Worm (Caenorhabditis elegans): Measurements from ENCODE around the gene his-74.

his-74 gene

ce11 chrV:12660280-12660818, at the start of gene his-74:
Gene his-74, minus strand, starts transcription at chrV:12660330.
- TF ChIP-seq fkh-2 (tag; optimal IDR thresholded peaks at IDR 0.05) (no peak), aly-2 (tag; optimal IDR thresholded peaks at IDR 0.05) (no peak), hmg-11 (tag; optimal IDR thresholded peaks at IDR 0.05) (no peak), daf-12 (tag; optimal IDR thresholded peaks at IDR 0.05) (no peak), nhr-77 (tag; optimal IDR thresholded peaks at IDR 0.05) (no peak), egl-27 (tag; optimal IDR thresholded peaks at IDR 0.05) (no peak), nhr-76 (tag; optimal IDR thresholded peaks at IDR 0.05) (no peak), nhr-237 (tag; optimal IDR thresholded peaks at IDR 0.05) (no peak), elt-3 (tag; optimal IDR thresholded peaks at IDR 0.05) (no peak), ceh-16 (tag; optimal IDR thresholded peaks at IDR 0.05) (no peak), ceh-82 (tag; optimal IDR thresholded peaks at IDR 0.05) (no peak)

DNA sequence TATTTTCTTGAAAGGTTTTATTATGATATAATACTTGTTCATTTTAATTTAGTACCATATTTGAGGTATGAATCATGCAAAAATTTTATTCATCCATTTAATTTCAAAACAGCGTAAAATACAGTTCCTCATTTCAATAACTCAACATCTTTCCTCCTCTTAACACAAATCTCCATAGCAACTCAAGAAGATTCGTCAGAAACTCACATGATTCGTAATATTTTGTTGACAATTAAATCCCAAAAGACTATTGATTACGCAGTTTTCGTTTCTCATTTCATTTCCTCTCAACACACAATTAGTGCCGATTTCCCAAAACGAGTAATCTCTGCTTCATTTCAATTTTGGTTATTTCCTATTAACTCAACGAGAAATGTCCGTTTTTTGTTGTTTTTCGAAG, 48.2 kb upstream of the his-74 start, which contains the start of gene R11D1.2:
TSS of gene R11D1.2 (plus strand) at position 301 of the 400 bp plus-strand sequence.
- no peak for TF ChIP-seq aly-2 (tag; optimal IDR thresholded peaks at IDR 0.05)
- no peak for TF ChIP-seq nhr-25 (tag; optimal IDR thresholded peaks at IDR 0.05)
- no peak for TF ChIP-seq nhr-11 (tag; optimal IDR thresholded peaks at IDR 0.05)
- TF ChIP-seq jun-1 (tag; optimal IDR thresholded peaks at IDR 0.05) = no peak

- TF ChIP-seq nhr-23 (tag; optimal IDR thresholded peaks at IDR 0.05) (no peak), nhr-67 (tag; optimal IDR thresholded peaks at IDR 0.05) (no peak), skn-1 (tag; optimal IDR thresholded peaks at IDR 0.05) (no peak)
These were observed 46.4 kb upstream of the his-74 start for ce11 chrV:12706511-12706910.

DNA sequence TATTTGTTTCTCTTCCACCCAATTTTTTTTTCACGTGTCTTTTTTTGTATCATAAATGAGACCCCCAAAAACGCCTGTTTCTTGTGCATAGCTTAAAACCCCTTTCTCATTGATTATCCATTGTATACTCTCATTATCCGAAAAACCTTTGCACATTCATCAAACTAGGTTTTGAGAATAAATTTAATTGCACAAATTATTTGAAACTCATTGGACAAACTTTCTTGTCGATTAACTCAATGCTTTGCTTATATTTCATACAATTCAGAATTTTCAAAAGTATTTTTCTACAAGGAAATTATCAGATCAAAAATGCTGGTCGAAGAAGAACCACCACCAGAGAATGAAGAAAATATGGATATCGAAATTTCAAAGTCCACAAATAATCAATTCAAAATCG, 43.9 kb upstream of the his-74 start, which contains the start of gene R11D1.1:
TSS of gene R11D1.1 (plus strand) at position 301 of the 400 bp plus-strand sequence.
- TF ChIP-seq nhr-12 (tag; optimal IDR thresholded peaks at IDR 0.05) (no peak), elt-3 (tag; optimal IDR thresholded peaks at IDR 0.05) (no peak), nhr-25 (tag; optimal IDR thresholded peaks at IDR 0.05) (no peak), lsy-12 (tag; optimal IDR thresholded peaks at IDR 0.05) (no peak), aly-2 (tag; optimal IDR thresholded peaks at IDR 0.05) (no peak), nhr-67 (tag; optimal IDR thresholded peaks at IDR 0.05) (no peak), lin-15B (tag; optimal IDR thresholded peaks at IDR 0.05) (no peak), nhr-76 (tag; optimal IDR thresholded peaks at IDR 0.05) (no peak), nhr-11 (tag; optimal IDR thresholded peaks at IDR 0.05) (no peak), ama-1 (optimal IDR thresholded peaks at IDR 0.05) (no peak), mdl-1 (tag; optimal IDR thresholded peaks at IDR 0.05) (no peak), ZK546.5 (tag; optimal IDR thresholded peaks at IDR 0.05) (no peak), R02D3.7 (tag; optimal IDR thresholded peaks at IDR 0.05) (no peak), pha-4 (tag; optimal IDR thresholded peaks at IDR 0.05) (no peak)

DNA sequence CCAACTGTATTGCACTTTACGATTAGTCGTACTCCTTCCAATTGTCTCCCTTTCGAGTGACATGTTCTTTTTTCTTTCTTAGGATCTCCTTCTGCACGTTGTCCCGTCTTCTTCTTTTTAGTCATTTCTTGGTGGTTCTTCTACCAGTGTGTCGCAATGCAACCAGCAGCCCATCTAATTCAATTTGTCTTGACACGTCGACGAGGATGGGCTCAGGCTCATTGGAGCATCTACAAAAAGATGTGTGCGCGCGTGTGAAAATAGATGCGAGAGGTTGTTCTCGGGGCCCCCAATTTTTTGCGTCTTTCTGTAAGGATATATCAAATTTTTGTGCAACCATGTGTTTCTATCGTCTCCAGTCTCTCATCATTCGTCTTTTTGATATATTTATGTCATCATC, 41.5 kb upstream of the his-74 start:
- TF ChIP-seq nhr-77 (tag; optimal IDR thresholded peaks at IDR 0.05) (no peak), fkh-2 (tag; optimal IDR thresholded peaks at IDR 0.05) (no peak), unc-62 (GFP tag; optimal IDR thresholded peaks at IDR 0.05) (no peak), elt-1 (tag; optimal IDR thresholded peaks at IDR 0.05) (no peak), skn-1 (tag; optimal IDR thresholded peaks at IDR 0.05) (no peak), nhr-67 (tag; optimal IDR thresholded peaks at IDR 0.05) (no peak)

DNA sequence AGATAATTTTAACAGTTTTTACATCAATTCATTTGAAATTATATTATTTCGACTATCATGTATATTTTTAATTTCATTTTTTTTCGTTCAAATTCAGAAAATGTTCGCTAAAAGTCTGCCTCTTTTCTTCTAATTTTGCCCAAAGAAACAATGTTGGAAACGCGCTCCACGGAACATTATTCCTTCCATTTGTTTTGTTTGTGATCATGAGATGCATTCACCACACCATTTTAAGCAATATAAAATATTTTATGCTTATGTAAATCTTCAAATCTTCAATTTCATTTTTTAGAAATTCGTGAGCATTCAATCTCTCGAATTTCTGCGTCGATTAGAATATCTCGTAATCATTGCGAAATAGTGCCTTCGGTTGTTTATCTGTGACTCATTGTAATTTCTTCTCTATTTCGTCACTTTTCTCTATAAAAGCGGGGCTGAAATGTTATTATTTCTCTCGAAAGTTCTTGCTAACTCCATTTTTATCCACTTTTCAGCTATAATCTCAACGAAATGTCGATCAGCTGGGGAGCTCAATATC, 37.3 kb upstream of the his-74 start, which contains the start of gene istr-1:
TSS of gene istr-1 (plus strand) at position 495 of the 538 bp plus-strand sequence.
- TF ChIP-seq nhr-28 (tag; optimal IDR thresholded peaks at IDR 0.05) = no peak
- no peak for TF ChIP-seq nhr-67 (tag; optimal IDR thresholded peaks at IDR 0.05)
- TF ChIP-seq ceh-9 (tag; optimal IDR thresholded peaks at IDR 0.05) = no peak
- no peak for TF ChIP-seq unc-39 (tag; optimal IDR thresholded peaks at IDR 0.05)
- no peak for TF ChIP-seq elt-3 (tag; optimal IDR thresholded peaks at IDR 0.05)
- no peak for TF ChIP-seq R02D3.7 (tag; optimal IDR thresholded peaks at IDR 0.05)
- no peak for TF ChIP-seq nhr-76 (tag; optimal IDR thresholded peaks at IDR 0.05)
- no peak for TF ChIP-seq fkh-10 (GFP tag; optimal IDR thresholded peaks at IDR 0.05)
- TF ChIP-seq jun-1 (tag; optimal IDR thresholded peaks at IDR 0.05) = peak; percentile 16
- TF ChIP-seq hmg-11 (tag; optimal IDR thresholded peaks at IDR 0.05) = peak; percentile 22
- TF ChIP-seq egl-27 (tag; optimal IDR thresholded peaks at IDR 0.05) = no peak
- TF ChIP-seq ama-1 (optimal IDR thresholded peaks at IDR 0.05) = no peak
- no peak for TF ChIP-seq ceh-28 (tag; optimal IDR thresholded peaks at IDR 0.05)
- TF ChIP-seq sea-2 (GFP tag; optimal IDR thresholded peaks at IDR 0.05) = no peak
- TF ChIP-seq nhr-237 (tag; optimal IDR thresholded peaks at IDR 0.05) = no peak
- peak; percentile 51 for TF ChIP-seq lin-15B (tag; optimal IDR thresholded peaks at IDR 0.05)
- TF ChIP-seq pha-4 (tag; optimal IDR thresholded peaks at IDR 0.05) = peak; percentile 36
- TF ChIP-seq nhr-77 (tag; optimal IDR thresholded peaks at IDR 0.05) = no peak
- no peak for TF ChIP-seq ztf-11 (tag; optimal IDR thresholded peaks at IDR 0.05)
- TF ChIP-seq nhr-12 (tag; optimal IDR thresholded peaks at IDR 0.05) = no peak
- TF ChIP-seq tbx-2 (tag; optimal IDR thresholded peaks at IDR 0.05) = no peak
- TF ChIP-seq ceh-16 (tag; optimal IDR thresholded peaks at IDR 0.05) = no peak
- TF ChIP-seq nfya-1 (tag; optimal IDR thresholded peaks at IDR 0.05; ENCODE audit: insufficient read depth) = peak; percentile 34
- TF ChIP-seq fkh-2 (tag; optimal IDR thresholded peaks at IDR 0.05) = no peak
- no peak for TF ChIP-seq mdl-1 (tag; optimal IDR thresholded peaks at IDR 0.05)
- TF ChIP-seq eor-1 (tag; optimal IDR thresholded peaks at IDR 0.05) = no peak
- no peak for TF ChIP-seq lin-39 (tag; optimal IDR thresholded peaks at IDR 0.05)
- TF ChIP-seq snpc-4 (tag; optimal IDR thresholded peaks at IDR 0.05) = peak; percentile 17
- no peak for TF ChIP-seq nhr-23 (tag; optimal IDR thresholded peaks at IDR 0.05)
- no peak for TF ChIP-seq ztf-4 (tag; optimal IDR thresholded peaks at IDR 0.05)
- TF ChIP-seq ZK546.5 (tag; optimal IDR thresholded peaks at IDR 0.05) = no peak

Measured in whole organism, L3 larva.